Fruit fly (Drosophila melanogaster) whole organism, embryonic: ENCODE data around the gene Est-P.

Experiments used
- BEAF-32 ChIP-seq: fragments of 200-800 bp; sonication (Bioruptor generic); optimal IDR thresholded peaks from 3 replicates; lab custom pipeline; 2017; ENCODE audit warnings: missing biosample characterization, missing genetic modification characterization, mild to moderate bottlenecking, moderate library complexity, missing genetic modification reagents
- CG12104 ChIP-seq: fragments of 200-800 bp; sonication (Bioruptor generic); optimal IDR thresholded peaks from 3 replicates; lab custom pipeline; 2016; ENCODE audit warnings: missing biosample characterization, missing genetic modification characterization
- CG13624 ChIP-seq: fragments of 200-800 bp; sonication (Bioruptor generic); optimal IDR thresholded peaks from 2 replicates; lab custom pipeline; 2016; ENCODE audit warnings: missing biosample characterization, missing genetic modification characterization
- CG16815 ChIP-seq: fragments of 200-800 bp; sonication (Bioruptor generic); optimal IDR thresholded peaks from 3 replicates; lab custom pipeline; 2017; ENCODE audit warnings: missing biosample characterization, mild to moderate bottlenecking, missing genetic modification characterization
- CG17385 ChIP-seq: fragments of 200-800 bp; sonication (Bioruptor generic); optimal IDR thresholded peaks from 3 replicates; lab custom pipeline; 2018; ENCODE audit warnings: missing biosample characterization, mild to moderate bottlenecking, missing genetic modification characterization
- CG18262 ChIP-seq: fragments of 200-800 bp; optimal IDR thresholded peaks from 3 replicates; lab custom pipeline; 2019; ENCODE audit warnings: missing biosample characterization, mild to moderate bottlenecking, missing genetic modification characterization, moderate library complexity
- CG1832 ChIP-seq: fragments of 200-800 bp; sonication (Bioruptor generic); optimal IDR thresholded peaks from 2 replicates; lab custom pipeline; 2017; ENCODE audit warnings: missing biosample characterization, mild to moderate bottlenecking, missing genetic modification characterization, inconsistent platforms
- CG3163 ChIP-seq: fragments of 200-800 bp; sonication (Bioruptor generic); optimal IDR thresholded peaks from 3 replicates; lab custom pipeline; 2016; ENCODE audit warnings: missing biosample characterization, missing genetic modification characterization
- CG34376 ChIP-seq: fragments of 200-800 bp; sonication (Bioruptor generic); optimal IDR thresholded peaks from 2 replicates; lab custom pipeline; 2018; ENCODE audit warnings: missing biosample characterization, mild to moderate bottlenecking, missing genetic modification characterization
- CG34422 ChIP-seq: fragments of 200-800 bp; sonication (Bioruptor generic); IDR thresholded peaks from 3 replicates; pipeline ENCODE4 v1.3.6; 2022; ENCODE audit warnings: missing biosample characterization, missing genetic modification characterization
- CG3726 ChIP-seq: fragments of 200-800 bp; sonication (Bioruptor generic); IDR thresholded peaks from 3 replicates; pipeline ENCODE4, ENCODE4 v1.3.6; 2022; ENCODE audit warnings: missing biosample characterization, missing genetic modification characterization
- CG4282 ChIP-seq: fragments of 200-800 bp; sonication (Bioruptor generic); optimal IDR thresholded peaks from 2 replicates; lab custom pipeline; 2016; ENCODE audit warnings: missing biosample characterization, missing genetic modification characterization
- CG4617 ChIP-seq: fragments of 200-800 bp; sonication (Bioruptor generic); optimal IDR thresholded peaks from 3 replicates; lab custom pipeline; 2016; ENCODE audit warnings: missing biosample characterization, missing genetic modification characterization, borderline replicate concordance
- CG5245 ChIP-seq: fragments of 200-800 bp; sonication (Bioruptor generic); optimal IDR thresholded peaks from 3 replicates; lab custom pipeline; 2016; ENCODE audit warnings: missing biosample characterization, missing genetic modification characterization
- CG6854 ChIP-seq: fragments of 200-800 bp; sonication (Bioruptor generic); optimal IDR thresholded peaks from 3 replicates; lab custom pipeline; 2017; ENCODE audit warnings: missing biosample characterization, mild to moderate bottlenecking, missing genetic modification characterization
- CG8359 ChIP-seq: fragments of 200-800 bp; sonication (Bioruptor generic); optimal IDR thresholded peaks from 2 replicates; lab custom pipeline; 2017; ENCODE audit warnings: missing biosample characterization, mild to moderate bottlenecking, missing genetic modification characterization, borderline replicate concordance
- CG9437 ChIP-seq: fragments of 200-800 bp; sonication (Bioruptor generic); optimal IDR thresholded peaks from 2 replicates; lab custom pipeline; 2018; ENCODE audit warnings: missing biosample characterization, mild to moderate bottlenecking, missing genetic modification characterization
- CG9797 ChIP-seq: fragments of 200-800 bp; sonication (Bioruptor generic); optimal IDR thresholded peaks from 3 replicates; lab custom pipeline; 2018; ENCODE audit warnings: missing biosample characterization, mild to moderate bottlenecking, missing genetic modification characterization
- CG9932 ChIP-seq: fragments of 200-800 bp; sonication (Bioruptor generic); IDR thresholded peaks from 2 replicates; pipeline ENCODE4 v1.3.6; 2022; ENCODE audit warnings: missing biosample characterization, missing genetic modification characterization
- CrebB ChIP-seq: fragments of 200-800 bp; sonication (Bioruptor generic); optimal IDR thresholded peaks from 3 replicates; lab custom pipeline; 2018; ENCODE audit warnings: missing biosample characterization, mild to moderate bottlenecking, missing genetic modification characterization
- Dll ChIP-seq: fragments of 200-800 bp; sonication (Bioruptor generic); IDR thresholded peaks from 4 replicates; pipeline ENCODE4 v1.3.6; 2022; ENCODE audit warnings: missing biosample characterization, missing genetic modification characterization; ENCODE audit not compliant: partially characterized antibody
- Dp ChIP-seq: fragments of 200-800 bp; sonication (Bioruptor generic); optimal IDR thresholded peaks from 2 replicates; lab custom pipeline; 2018; ENCODE audit warnings: missing biosample characterization, mild to moderate bottlenecking, missing genetic modification characterization, moderate library complexity
- E2f2 ChIP-seq: fragments of 200-800 bp; sonication (Bioruptor generic); IDR thresholded peaks from 2 replicates; pipeline ENCODE4 v1.3.6; 2022; ENCODE audit warnings: missing biosample characterization, missing genetic modification characterization
- Ets97D ChIP-seq: fragments of 200-800 bp; sonication (Bioruptor generic); optimal IDR thresholded peaks from 3 replicates; lab custom pipeline; 2016; ENCODE audit warnings: missing biosample characterization, missing genetic modification characterization
- Jarid2 ChIP-seq: fragments of 200-800 bp; sonication (Bioruptor generic); optimal IDR thresholded peaks from 3 replicates; lab custom pipeline; 2017; ENCODE audit warnings: mild to moderate bottlenecking, missing biosample characterization, missing genetic modification reagents, missing genetic modification characterization
- Kr ChIP-seq: fragments of 200-800 bp; sonication (Bioruptor generic); optimal IDR thresholded peaks from 2 replicates; lab custom pipeline; 2017; ENCODE audit warnings: missing biosample characterization, mild to moderate bottlenecking, missing genetic modification characterization
- Lhr ChIP-seq: fragments of 200-800 bp; sonication (Bioruptor generic); optimal IDR thresholded peaks from 3 replicates; lab custom pipeline; 2017; ENCODE audit warnings: mild to moderate bottlenecking, missing biosample characterization, missing genetic modification reagents, missing genetic modification characterization
- MESR4 ChIP-seq: fragments of 200-800 bp; sonication (Bioruptor generic); optimal IDR thresholded peaks from 2 replicates; lab custom pipeline; 2018; ENCODE audit warnings: missing biosample characterization, mild to moderate bottlenecking, missing genetic modification characterization, moderate library complexity
- Meics ChIP-seq: fragments of 200-800 bp; sonication (Bioruptor generic); optimal IDR thresholded peaks from 2 replicates; lab custom pipeline; 2017; ENCODE audit warnings: missing biosample characterization, mild to moderate bottlenecking, missing genetic modification characterization
- Myb ChIP-seq: fragments of 200-800 bp; sonication (Bioruptor generic); optimal IDR thresholded peaks from 2 replicates; lab custom pipeline; 2016; ENCODE audit warnings: missing biosample characterization, missing genetic modification characterization
- Vsx1 ChIP-seq: fragments of 200-800 bp; sonication (Bioruptor generic); optimal IDR thresholded peaks from 2 replicates; lab custom pipeline; 2017; ENCODE audit warnings: missing biosample characterization, mild to moderate bottlenecking, missing genetic modification characterization, missing genetic modification reagents
- amos ChIP-seq: fragments of 200-800 bp; sonication (Bioruptor generic); IDR thresholded peaks from 2 replicates; pipeline ENCODE4 v1.3.6; 2022; ENCODE audit warnings: missing biosample characterization, missing genetic modification characterization; ENCODE audit not compliant: partially characterized antibody
- ap ChIP-seq: fragments of 200-800 bp; sonication (Bioruptor generic); IDR thresholded peaks from 2 replicates; pipeline ENCODE4 v1.3.6; 2022; ENCODE audit warnings: missing biosample characterization, missing genetic modification characterization
- bigmax ChIP-seq: fragments of 200-800 bp; sonication (Bioruptor generic); optimal IDR thresholded peaks from 2 replicates; lab custom pipeline; 2018; ENCODE audit warnings: missing biosample characterization, mild to moderate bottlenecking, missing genetic modification characterization
- fd3F ChIP-seq: fragments of 200-800 bp; sonication (Bioruptor generic); optimal IDR thresholded peaks from 2 replicates; lab custom pipeline; 2018; ENCODE audit warnings: missing biosample characterization, mild to moderate bottlenecking, missing genetic modification characterization, moderate library complexity
- gfzf ChIP-seq: fragments of 200-800 bp; sonication (Bioruptor generic); optimal IDR thresholded peaks from 2 replicates; lab custom pipeline; 2016; ENCODE audit warnings: missing biosample characterization, mild to moderate bottlenecking, missing genetic modification characterization, moderate library complexity
- grau ChIP-seq: fragments of 200-800 bp; optimal IDR thresholded peaks from 3 replicates; lab custom pipeline; 2019; ENCODE audit warnings: missing biosample characterization, mild to moderate bottlenecking, missing genetic modification characterization, moderate library complexity
- onecut ChIP-seq: fragments of 200-800 bp; sonication (Bioruptor generic); IDR thresholded peaks from 2 replicates; pipeline ENCODE4 v1.3.6; 2022; ENCODE audit warnings: missing biosample characterization, missing genetic modification characterization
- repo ChIP-seq: fragments of 200-800 bp; sonication (Bioruptor generic); optimal IDR thresholded peaks from 2 replicates; lab custom pipeline; 2016; ENCODE audit warnings: missing biosample characterization, missing genetic modification characterization
- salm ChIP-seq: fragments of 200-800 bp; sonication (Bioruptor generic); optimal IDR thresholded peaks from 2 replicates; lab custom pipeline; 2018; ENCODE audit warnings: missing biosample characterization, mild to moderate bottlenecking, missing genetic modification characterization
- sd ChIP-seq: fragments of 200-800 bp; sonication (Bioruptor generic); optimal IDR thresholded peaks from 3 replicates; lab custom pipeline; 2018; ENCODE audit warnings: missing biosample characterization, mild to moderate bottlenecking, missing genetic modification characterization, moderate library complexity
- stwl ChIP-seq: fragments of 200-800 bp; sonication (Bioruptor generic); optimal IDR thresholded peaks from 3 replicates; lab custom pipeline; 2018; ENCODE audit warnings: missing biosample characterization, mild to moderate bottlenecking, missing genetic modification characterization, moderate library complexity
- tap ChIP-seq: fragments of 200-800 bp; optimal IDR thresholded peaks from 3 replicates; lab custom pipeline; 2019; ENCODE audit warnings: missing biosample characterization, mild to moderate bottlenecking, missing genetic modification characterization, moderate library complexity
- toy ChIP-seq: fragments of 200-800 bp; sonication (Bioruptor generic); IDR thresholded peaks from 2 replicates; pipeline ENCODE4 v1.3.6; 2022; ENCODE audit warnings: missing biosample characterization, missing genetic modification characterization
- trh ChIP-seq: fragments of 200-800 bp; sonication (Bioruptor generic); optimal IDR thresholded peaks from 2 replicates; lab custom pipeline; 2016; ENCODE audit warnings: missing biosample characterization, missing genetic modification characterization
- wdn ChIP-seq: fragments of 200-800 bp; sonication (Bioruptor generic); IDR thresholded peaks from 2 replicates; pipeline ENCODE4 v1.3.6; 2022; ENCODE audit warnings: missing biosample characterization, missing genetic modification characterization
- wek ChIP-seq: fragments of 200-800 bp; sonication (Bioruptor generic); optimal IDR thresholded peaks from 3 replicates; lab custom pipeline; 2018; ENCODE audit warnings: missing biosample characterization, mild to moderate bottlenecking, missing genetic modification characterization, moderate library complexity
- z ChIP-seq: fragments of 200-800 bp; sonication (Bioruptor generic); IDR thresholded peaks from 3 replicates; pipeline ENCODE4 v1.3.6; 2022; ENCODE audit warnings: missing biosample characterization, missing genetic modification characterization
- zfh1 ChIP-seq: fragments of 200-800 bp; sonication (Bioruptor generic); IDR thresholded peaks from 3 replicates; pipeline ENCODE4 v1.3.6; 2022; ENCODE audit warnings: missing biosample characterization, missing genetic modification characterization

The Est-P gene

dm6 chr3L:12188518-12188917 lies 2.0 kb upstream of the Est-P start, which contains the start of gene Est-6:
Gene Est-6, plus strand, starts transcription at chr3L:12188818.
- no peak for TF ChIP-seq grau

- TF ChIP-seq sd (tag; lab: Kevin White, UChicago) (no peak), bigmax (GFP tag; lab: Kevin White, UChicago) (peak; percentile 38), zfh1 (GFP tag; lab: Robert Waterston, UW) (no peak), CrebB (no peak), ap (GFP tag; lab: Robert Waterston, UW) (no peak), CG18262 (tag; lab: Kevin White, UChicago) (no peak), Ets97D (GFP tag; lab: Kevin White, UChicago) (peak; percentile 7), CG3163 (no peak), CG3726 (GFP tag; lab: Robert Waterston, UW) (no peak), CG12104 (no peak), Lhr (GFP tag; lab: Kevin White, UChicago) (peak; percentile 16), Jarid2 (GFP tag; lab: Kevin White, UChicago) (no peak), fd3F (GFP tag; lab: Kevin White, UChicago) (no peak), Meics (GFP tag; lab: Kevin White, UChicago) (no peak), repo (GFP tag; lab: Kevin White, UChicago) (no peak), MESR4 (GFP tag; lab: Kevin White, UChicago) (no peak), toy (no peak), CG4282 (GFP tag; lab: Kevin White, UChicago) (no peak), CG13624 (GFP tag; lab: Kevin White, UChicago) (no peak), amos (GFP tag; lab: Robert Waterston, UW) (no peak), tap (tag; lab: Kevin White, UChicago) (no peak), E2f2 (GFP tag; lab: Robert Waterston, UW) (0 out of 2 replicates have a peak, but pooled peaks have one; percentile 38), stwl (peak; percentile 69), CG17385 (GFP tag; lab: Kevin White, UChicago) (no peak), trh (no peak), CG9797 (GFP tag; lab: Kevin White, UChicago) (peak; percentile 56), CG34422 (GFP tag; lab: Robert Waterston, UW) (peak; percentile 19; the same call in 1 of the 3 replicates), Dll (GFP tag; lab: Robert Waterston, UW) (0 out of 4 replicates have a peak, but pooled peaks have one; percentile 25), Myb (GFP tag; lab: Kevin White, UChicago) (peak; percentile 91), z (GFP tag; lab: Robert Waterston, UW) (no peak), wek (GFP tag; lab: Kevin White, UChicago) (no peak), CG34376 (no peak), CG16815 (GFP tag; lab: Kevin White, UChicago) (no peak), CG1832 (GFP tag; lab: Kevin White, UChicago) (no peak), CG9437 (peak; percentile 99), BEAF-32 (GFP tag; lab: Kevin White, UChicago) (peak; percentile 21), CG5245 (no peak), Kr (no peak), onecut (GFP tag; lab: Robert Waterston, UW) (no peak), CG6854 (GFP tag; lab: Kevin White, UChicago) (no peak), CG8359 (GFP tag; lab: Kevin White, UChicago) (no peak), CG9932 (no peak), CG4617 (peak; percentile 7), salm (tag; lab: Kevin White, UChicago) (no peak), Vsx1 (GFP tag; lab: Kevin White, UChicago) (peak; percentile 9), gfzf (peak; percentile 75), wdn (GFP tag; lab: Robert Waterston, UW) (no peak), Dp (GFP tag; lab: Kevin White, UChicago) (peak; percentile 54)
Measured at dm6 chr3L:12193485-12193884, 3.0 kb downstream of the Est-P start, which contains the start of gene thoc6. Gene thoc6, minus strand, starts transcription at chr3L:12193688.
